Worm (Caenorhabditis elegans) whole organism, L4/young adult: ENCODE data around the gene oac-46.

Source experiments
- W03F9.2 ChIP-seq: fragments of 150-350 bp; optimal IDR thresholded peaks from 2 replicates; lab custom pipeline; 2014; ENCODE audit warnings: missing biosample characterization, missing genetic modification characterization
- dao-5 ChIP-seq: sonication (generic microtip); optimal IDR thresholded peaks from 2 replicates; lab custom pipeline; 2016; ENCODE audit warnings: missing genotype, missing genetic modification characterization, moderate library complexity, missing compliant biosample characterization
- him-1 ChIP-seq: sonication (generic microtip); optimal IDR thresholded peaks from 2 replicates; lab custom pipeline; 2016; ENCODE audit warnings: missing genotype, missing genetic modification reagents, missing genetic modification characterization, missing compliant biosample characterization

- TF ChIP-seq him-1 (no peak), dao-5 (tag; lab: Kevin White, UChicago) (no peak), W03F9.2 (tag; lab: Kevin White, UChicago) (no peak)
Observed at ce11 chrII:8890530-8890929, 38.6 kb upstream of the oac-46 start.
